Fruit fly (Drosophila melanogaster) whole organism, wandering third instar larva: ENCODE data around the gene Nse4.

Experiments
- CG32264 ChIP-seq: fragments of 200-800 bp; sonication (Bioruptor generic); optimal IDR thresholded peaks from 2 replicates; lab custom pipeline; 2016; ENCODE audit warnings: missing biosample characterization, missing genetic modification characterization
- CrebA ChIP-seq: fragments of 200-800 bp; sonication (Bioruptor generic); optimal IDR thresholded peaks from 2 replicates; lab custom pipeline; 2016; ENCODE audit warnings: missing biosample characterization, mild to moderate bottlenecking, missing genetic modification characterization, borderline replicate concordance
- Dif ChIP-seq: fragments of 200-275, 200-300 bp; sonication (Bioruptor generic); optimal IDR thresholded peaks from 2 replicates; lab custom pipeline; 2018; ENCODE audit warnings: missing biosample characterization, missing genetic modification characterization; ENCODE audit not compliant: partially characterized antibody
- Hr78 ChIP-seq: fragments of >200 bp; optimal IDR thresholded peaks from 2 replicates; lab custom pipeline; 2017; ENCODE audit warnings: missing biosample characterization, missing genetic modification characterization
- Jra ChIP-seq: sonication (Bioruptor generic); optimal IDR thresholded peaks from 2 replicates; lab custom pipeline; 2016; ENCODE audit warnings: missing biosample characterization, missing genetic modification characterization
- Myc ChIP-seq: fragments of >200 bp; optimal IDR thresholded peaks from 2 replicates; lab custom pipeline; 2017
- dsf ChIP-seq: sonication (Bioruptor generic); optimal IDR thresholded peaks from 2 replicates; lab custom pipeline; 2016; ENCODE audit warnings: missing biosample characterization, missing genetic modification characterization, borderline replicate concordance
- fru ChIP-seq: fragments of 200-800 bp; sonication (Bioruptor generic); optimal IDR thresholded peaks from 3 replicates; lab custom pipeline; 2016; ENCODE audit warnings: missing biosample characterization, mild to moderate bottlenecking, missing genetic modification characterization
- h ChIP-seq: fragments of 200-800 bp; sonication (Bioruptor generic); optimal IDR thresholded peaks from 3 replicates; lab custom pipeline; 2016; ENCODE audit warnings: missing biosample characterization, mild to moderate bottlenecking, missing genetic modification characterization
- psq ChIP-seq: fragments of 200-800 bp; sonication (Bioruptor generic); optimal IDR thresholded peaks from 3 replicates; lab custom pipeline; 2017; ENCODE audit warnings: missing biosample characterization, mild to moderate bottlenecking, missing genetic modification characterization, moderate library complexity
- tai ChIP-seq: sonication (Bioruptor generic); optimal IDR thresholded peaks from 2 replicates; lab custom pipeline; 2016; ENCODE audit warnings: missing biosample characterization, missing genetic modification characterization
- usp ChIP-seq: fragments of >200 bp; optimal IDR thresholded peaks from 2 replicates; lab custom pipeline; 2017; ENCODE audit warnings: missing biosample characterization, missing genetic modification characterization

- no peak for TF ChIP-seq CrebA (GFP tag; lab: Kevin White, UChicago)
- no peak for TF ChIP-seq Jra (GFP tag; lab: Kevin White, UChicago)
- no peak for TF ChIP-seq Hr78
- no peak for TF ChIP-seq Myc (lab: Kevin White, UChicago)
- TF ChIP-seq Dif (GFP tag; lab: Kevin White, UChicago) = no peak
- TF ChIP-seq h (GFP tag; lab: Kevin White, UChicago) = no peak
- no peak for TF ChIP-seq CG32264 (GFP tag; lab: Kevin White, UChicago)
- no peak for TF ChIP-seq fru
- TF ChIP-seq usp = no peak
- TF ChIP-seq tai (GFP tag; lab: Kevin White, UChicago) = no peak
- no peak for TF ChIP-seq psq
- no peak for TF ChIP-seq dsf (GFP tag; lab: Kevin White, UChicago)
Measured at dm6 chr2L:10442048-10442790, 3.0 kb downstream of the Nse4 start, which contains the start of gene loh.
